Fruit fly (Drosophila melanogaster) whole organism, prepupa: ENCODE results near the gene CG13126.
A peak's percentile ranks its signal among the peaks of the same experiment; 100 is the strongest.

Experiments used
- CG11762 ChIP-seq: fragments of 200-800 bp; sonication (Bioruptor generic); optimal IDR thresholded peaks from 3 replicates; lab custom pipeline; 2016; ENCODE audit warnings: missing biosample characterization, missing genetic modification characterization; ENCODE audit not compliant: insufficient read depth
- CG11902 ChIP-seq: fragments of 200-800 bp; sonication (Bioruptor generic); optimal IDR thresholded peaks from 3 replicates; lab custom pipeline; 2016; ENCODE audit warnings: missing biosample characterization, missing genetic modification characterization
- CG15336 ChIP-seq: fragments of 200-800 bp; sonication (Bioruptor generic); IDR thresholded peaks from 2 replicates; pipeline ENCODE4 v1.3.6; 2022; ENCODE audit warnings: missing biosample characterization, missing genetic modification characterization
- CG31627 ChIP-seq: fragments of 200-800 bp; sonication (Bioruptor generic); optimal IDR thresholded peaks from 3 replicates; lab custom pipeline; 2016; ENCODE audit warnings: missing biosample characterization, missing genetic modification characterization
- CG34406 ChIP-seq: fragments of 200-800 bp; sonication (Bioruptor generic); optimal IDR thresholded peaks from 3 replicates; lab custom pipeline; 2016; ENCODE audit warnings: missing biosample characterization, missing genetic modification characterization
- CG4318 ChIP-seq: fragments of 200-800 bp; sonication (Bioruptor generic); optimal IDR thresholded peaks from 3 replicates; lab custom pipeline; 2017; ENCODE audit warnings: missing biosample characterization, mild to moderate bottlenecking, missing genetic modification characterization
- CG6163 ChIP-seq: fragments of 200-800 bp; sonication (Bioruptor generic); IDR thresholded peaks from 3 replicates; pipeline ENCODE4 v1.3.6; 2022; ENCODE audit warnings: missing biosample characterization, missing genetic modification characterization
- CG6276 ChIP-seq: fragments of 200-800 bp; sonication (Bioruptor generic); optimal IDR thresholded peaks from 2 replicates; lab custom pipeline; 2017; ENCODE audit warnings: missing biosample characterization, mild to moderate bottlenecking, missing genetic modification characterization
- CG6792 ChIP-seq: fragments of 200-800 bp; sonication (Bioruptor generic); optimal IDR thresholded peaks from 3 replicates; lab custom pipeline; 2016; ENCODE audit warnings: missing biosample characterization, missing genetic modification characterization
- CG6808 ChIP-seq: fragments of 200-800 bp; sonication (Bioruptor generic); optimal IDR thresholded peaks from 3 replicates; lab custom pipeline; 2017; ENCODE audit warnings: missing biosample characterization, missing genetic modification characterization, mild to moderate bottlenecking, moderate library complexity, missing genetic modification reagents
- CG6854 ChIP-seq: fragments of 200-800 bp; sonication (Bioruptor generic); optimal IDR thresholded peaks from 2 replicates; lab custom pipeline; 2017; ENCODE audit warnings: missing biosample characterization, mild to moderate bottlenecking, missing genetic modification characterization
- CG7368 ChIP-seq: fragments of 200-800 bp; sonication (Bioruptor generic); optimal IDR thresholded peaks from 3 replicates; lab custom pipeline; 2016; ENCODE audit warnings: missing biosample characterization, missing genetic modification characterization
- CG8632 ChIP-seq: fragments of 200-800 bp; sonication (Bioruptor generic); optimal IDR thresholded peaks from 3 replicates; lab custom pipeline; 2016; ENCODE audit warnings: missing biosample characterization, missing genetic modification characterization
- CG9139 ChIP-seq: fragments of 200-800 bp; sonication (Bioruptor generic); optimal IDR thresholded peaks from 3 replicates; lab custom pipeline; 2017; ENCODE audit warnings: missing biosample characterization, mild to moderate bottlenecking, missing genetic modification characterization
- Eip75B ChIP-seq: fragments of 200-800 bp; sonication (Bioruptor generic); optimal IDR thresholded peaks from 3 replicates; lab custom pipeline; 2016; ENCODE audit warnings: missing biosample characterization, missing genetic modification characterization
- Eip78C ChIP-seq: fragments of 200-800 bp; sonication (Bioruptor generic); peaks from one replicate; lab custom pipeline; 2016; ENCODE audit warnings: missing biosample characterization, missing genetic modification characterization
- Eip93F ChIP-seq: fragments of 200-800 bp; sonication (Bioruptor generic); optimal IDR thresholded peaks from 2 replicates; lab custom pipeline; 2016; ENCODE audit warnings: missing biosample characterization, mild to moderate bottlenecking, missing genetic modification characterization
- Ets21C ChIP-seq: fragments of 200-800 bp; sonication (Bioruptor generic); optimal IDR thresholded peaks from 3 replicates; lab custom pipeline; 2016; ENCODE audit warnings: missing biosample characterization, missing genetic modification characterization
- Ets96B ChIP-seq: fragments of 200-800 bp; optimal IDR thresholded peaks from 2 replicates; lab custom pipeline; 2019; ENCODE audit warnings: missing biosample characterization, mild to moderate bottlenecking, missing genetic modification characterization, moderate library complexity
- Hr4 ChIP-seq: fragments of 200-800 bp; sonication (Bioruptor generic); optimal IDR thresholded peaks from 3 replicates; lab custom pipeline; 2016; ENCODE audit warnings: missing biosample characterization, missing genetic modification characterization
- Lpt ChIP-seq: fragments of 200-800 bp; sonication (Bioruptor generic); optimal IDR thresholded peaks from 3 replicates; lab custom pipeline; 2016; ENCODE audit warnings: missing biosample characterization, missing genetic modification characterization
- Met ChIP-seq: fragments of 200-800 bp; sonication (Bioruptor generic); optimal IDR thresholded peaks from 3 replicates; lab custom pipeline; 2016; ENCODE audit warnings: missing biosample characterization, missing genetic modification characterization
- Smox ChIP-seq: fragments of 200-800 bp; sonication (Bioruptor generic); optimal IDR thresholded peaks from 3 replicates; lab custom pipeline; 2016; ENCODE audit warnings: missing biosample characterization, missing genetic modification characterization
- Sox102F ChIP-seq: fragments of 200-800 bp; sonication (Bioruptor generic); optimal IDR thresholded peaks from 2 replicates; lab custom pipeline; 2016; ENCODE audit warnings: missing biosample characterization, mild to moderate bottlenecking, missing genetic modification characterization
- Sox14 ChIP-seq: fragments of 200-800 bp; sonication (Bioruptor generic); optimal IDR thresholded peaks from 3 replicates; lab custom pipeline; 2016; ENCODE audit warnings: missing biosample characterization, missing genetic modification characterization
- Sox15 ChIP-seq: fragments of 200-800 bp; sonication (Bioruptor generic); optimal IDR thresholded peaks from 3 replicates; lab custom pipeline; 2016; ENCODE audit warnings: missing biosample characterization, missing genetic modification characterization
- achi ChIP-seq: fragments of 200-800 bp; sonication (Bioruptor generic); optimal IDR thresholded peaks from 3 replicates; lab custom pipeline; 2016; ENCODE audit warnings: missing biosample characterization, missing genetic modification characterization
- cyc ChIP-seq: fragments of 200-800 bp; sonication (Bioruptor generic); optimal IDR thresholded peaks from 3 replicates; lab custom pipeline; 2016; ENCODE audit warnings: missing biosample characterization, missing genetic modification characterization
- dsx ChIP-seq: fragments of 200-800 bp; optimal IDR thresholded peaks from 3 replicates; lab custom pipeline; 2019; ENCODE audit warnings: missing biosample characterization, mild to moderate bottlenecking, missing genetic modification characterization, moderate library complexity; ENCODE audit not compliant: poor library complexity, severe bottlenecking
- eg ChIP-seq: fragments of 200-800 bp; sonication (Bioruptor generic); IDR thresholded peaks from 3 replicates; pipeline ENCODE4 v1.3.6; 2022; ENCODE audit warnings: missing biosample characterization, missing genetic modification characterization
- fd59A ChIP-seq: fragments of 200-800 bp; sonication (Bioruptor generic); optimal IDR thresholded peaks from 2 replicates; lab custom pipeline; 2017; ENCODE audit warnings: missing biosample characterization, mild to moderate bottlenecking, missing genetic modification characterization, missing genetic modification reagents
- fkh ChIP-seq: fragments of 200-800 bp; sonication (Bioruptor generic); optimal IDR thresholded peaks from 3 replicates; lab custom pipeline; 2017; ENCODE audit warnings: missing biosample characterization, mild to moderate bottlenecking, missing genetic modification characterization, moderate library complexity
- salr ChIP-seq, 2 experiments: fragments of 200-800 bp; sonication (Bioruptor generic); optimal IDR thresholded peaks; 3 replicates each; lab custom pipeline; 2016 to 2018; ENCODE audit warnings: missing biosample characterization in 2 of 2, missing genetic modification characterization in 2 of 2, mild to moderate bottlenecking in 1 of 2
- spab ChIP-seq: fragments of 200-800 bp; sonication (Bioruptor generic); optimal IDR thresholded peaks from 2 replicates; lab custom pipeline; 2017; ENCODE audit warnings: missing biosample characterization, mild to moderate bottlenecking, missing genetic modification characterization, missing genetic modification reagents
- ss ChIP-seq, 2 experiments: fragments of 200-800 bp; sonication (Bioruptor generic); optimal IDR thresholded peaks; 2 replicates in 1 of 2; 3 replicates in 1 of 2; lab custom pipeline; 2017 to 2018; ENCODE audit warnings: mild to moderate bottlenecking in 2 of 2, missing biosample characterization in 2 of 2, missing genetic modification characterization in 2 of 2, moderate library complexity in 1 of 2
- svp ChIP-seq: fragments of 200-800 bp; sonication (Bioruptor generic); peaks from one replicate; lab custom pipeline; 2016; ENCODE audit warnings: missing biosample characterization, missing genetic modification characterization
- vri ChIP-seq: fragments of 200-800 bp; sonication (Bioruptor generic); optimal IDR thresholded peaks from 3 replicates; lab custom pipeline; 2016; ENCODE audit warnings: missing biosample characterization, mild to moderate bottlenecking, missing genetic modification characterization

CG13126 gene

dm6 chr2L:9989846-9990506 lies 36.0 kb upstream of the CG13126 start (continued):
- TF ChIP-seq Smox (GFP tag; lab: Kevin White, UChicago) (peak; percentile 63), vri (no peak), CG6792 (no peak), Ets96B (tag; lab: Kevin White, UChicago) (peak; percentile 51), dsx (peak; percentile 11), CG8632 (no peak), eg (GFP tag; lab: Robert Waterston, UW) (no peak), Eip93F (GFP tag; lab: Kevin White, UChicago) (no peak), Lpt (GFP tag; lab: Kevin White, UChicago) (no peak), cyc (GFP tag; lab: Kevin White, UChicago) (peak; percentile 44), achi (GFP tag; lab: Kevin White, UChicago) (peak; percentile 23), salr (GFP tag; optimal IDR thresholded peaks at IDR 0.05; lab: Kevin White, UChicago) (no peak), Ets21C (GFP tag; lab: Kevin White, UChicago) (no peak), fd59A (GFP tag; lab: Kevin White, UChicago) (no peak), CG6808 (GFP tag; lab: Kevin White, UChicago) (peak; percentile 23), CG34406 (GFP tag; lab: Kevin White, UChicago) (peak; percentile 18), CG11902 (GFP tag; lab: Kevin White, UChicago) (peak; percentile 3), Eip75B (peak; percentile 34), CG9139 (no peak), Sox14 (GFP tag; lab: Kevin White, UChicago) (peak; percentile 5), spab (GFP tag; lab: Kevin White, UChicago) (peak; percentile 40), CG6163 (no peak), CG4318 (GFP tag; lab: Kevin White, UChicago) (no peak), fkh (GFP tag; lab: Kevin White, UChicago) (no peak), CG6276 (GFP tag; lab: Kevin White, UChicago) (no peak), svp (GFP tag; lab: Kevin White, UChicago) (peak; percentile 84), CG15336 (GFP tag; lab: Robert Waterston, UW) (no peak), Hr4 (GFP tag; lab: Kevin White, UChicago) (no peak), CG31627 (GFP tag; lab: Kevin White, UChicago) (peak; percentile 32), CG7368 (peak; percentile 7), Met (GFP tag; lab: Kevin White, UChicago) (peak; percentile 55), Sox102F (peak; percentile 54), CG11762 (no peak), CG6854 (GFP tag; lab: Kevin White, UChicago) (no peak), Sox15 (GFP tag; lab: Kevin White, UChicago) (no peak)

DNA sequence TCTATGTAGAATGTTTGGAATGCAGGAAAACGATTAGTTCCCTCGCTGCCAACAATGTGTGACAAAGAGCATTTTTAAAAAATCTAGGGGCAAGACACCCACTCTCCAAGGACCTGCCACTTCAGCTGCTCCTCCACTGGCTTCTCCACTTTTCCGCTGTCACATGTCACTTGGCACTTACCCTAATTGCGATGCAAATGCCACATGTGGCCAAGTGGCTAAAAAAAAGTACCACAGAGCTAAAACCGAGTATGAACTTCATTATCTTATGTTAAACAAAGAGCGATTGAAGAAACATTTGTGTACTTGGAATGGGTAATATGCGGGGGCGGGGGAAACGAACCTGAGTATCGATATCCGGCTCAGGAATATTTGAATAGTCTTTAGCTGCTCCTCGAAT lies 35.3 kb upstream of the CG13126 start:
- TF ChIP-seq cyc (GFP tag; lab: Kevin White, UChicago), result no peak
- TF ChIP-seq svp (GFP tag; lab: Kevin White, UChicago), result peak; percentile 27
- TF ChIP-seq ss (GFP tag; optimal IDR thresholded peaks at IDR 0.05; lab: Kevin White, UChicago), result no peak
- TF ChIP-seq Eip78C (GFP tag; lab: Kevin White, UChicago), result no peak
- no peak for TF ChIP-seq CG11902 (GFP tag; lab: Kevin White, UChicago)
- no peak for TF ChIP-seq Eip93F (GFP tag; lab: Kevin White, UChicago)
